Worm (Caenorhabditis elegans): ENCODE measurements around the gene grl-30.
"Not testable (repeated sequence)": the region's sequence is repeated elsewhere in the genome, so short reads cannot be mapped to it uniquely, and the experiment has no call there.

Gene grl-30

ce11 chrV:3592099-3592498 lies 36.0 kb downstream of the grl-30 start, which contains the start of gene T22F3.12:
Gene T22F3.12, minus strand, starts transcription at chrV:3592199.
- TF ChIP-seq crh-2 (tag; optimal IDR thresholded peaks at IDR 0.05) (no peak), nhr-10 (tag; optimal IDR thresholded peaks at IDR 0.05) (no peak), lin-39 (tag; optimal IDR thresholded peaks at IDR 0.05) (no peak), peb-1 (tag; optimal IDR thresholded peaks at IDR 0.05) (no peak), nhr-6 (tag; optimal IDR thresholded peaks at IDR 0.05) (no peak), Y55F3AM.14 (GFP tag; optimal IDR thresholded peaks at IDR 0.05) (no peak), gmeb-1 (tag; optimal IDR thresholded peaks at IDR 0.05) (no peak)

- TF ChIP-seq ztf-1 (GFP tag; conservative IDR thresholded peaks at IDR 0.05) (no peak), ztf-4 (tag; optimal IDR thresholded peaks at IDR 0.05) (no peak), elt-1 (tag; optimal IDR thresholded peaks at IDR 0.05) (no peak), mbf-1 (tag; optimal IDR thresholded peaks at IDR 0.05) (no peak), nhr-10 (tag; optimal IDR thresholded peaks at IDR 0.05) (no peak), nhr-25 (tag; optimal IDR thresholded peaks at IDR 0.05) (no peak), nhr-23 (tag; optimal IDR thresholded peaks at IDR 0.05) (no peak), nhr-77 (tag; optimal IDR thresholded peaks at IDR 0.05) (no peak), Y55F3AM.14 (GFP tag; optimal IDR thresholded peaks at IDR 0.05) (no peak), nhr-11 (tag; optimal IDR thresholded peaks at IDR 0.05) (no peak), aly-2 (tag; optimal IDR thresholded peaks at IDR 0.05) (no peak), nhr-129 (tag; optimal IDR thresholded peaks at IDR 0.05) (no peak), F13H6.1 (tag; optimal IDR thresholded peaks at IDR 0.05) (no peak)
Observed at ce11 chrV:3594936-3595335, 38.9 kb downstream of the grl-30 start, which contains the start of gene srh-213. Gene srh-213, minus strand, starts transcription at chrV:3595036.

ce11 chrV:3597052-3597451 lies 41.0 kb downstream of the grl-30 start, which contains the start of gene srh-212:
Gene srh-212, minus strand, starts transcription at chrV:3597152.
- TF ChIP-seq gmeb-1, nhr-23, sem-4 (tag; optimal IDR thresholded peaks at IDR 0.05): not testable (repeated sequence)

ce11 chrV:3600570-3600969 lies 44.5 kb downstream of the grl-30 start, which contains the start of gene T22F3.7:
Gene T22F3.7, minus strand, starts transcription at chrV:3600670.
- TF ChIP-seq nhr-23 (tag; optimal IDR thresholded peaks at IDR 0.05) = no peak
- TF ChIP-seq dmd-4 (tag; optimal IDR thresholded peaks at IDR 0.05) = no peak
- TF ChIP-seq ZK546.5 (tag; optimal IDR thresholded peaks at IDR 0.05) = no peak
- no peak for TF ChIP-seq ceh-82 (tag; optimal IDR thresholded peaks at IDR 0.05)
- TF ChIP-seq ztf-1 (GFP tag; conservative IDR thresholded peaks at IDR 0.05) = no peak
- no peak for TF ChIP-seq ceh-16 (tag; optimal IDR thresholded peaks at IDR 0.05)
- no peak for TF ChIP-seq ztf-4 (tag; optimal IDR thresholded peaks at IDR 0.05)

ce11 chrV:3605325-3605724 lies 49.2 kb downstream of the grl-30 start, which contains the start of gene T22F3.8:
Gene T22F3.8, minus strand, starts transcription at chrV:3605425.
- TF ChIP-seq elt-1 (tag; optimal IDR thresholded peaks at IDR 0.05) (no peak), zag-1 (tag; optimal IDR thresholded peaks at IDR 0.05) (no peak)

ce11 chrV:3606391-3606790 lies 50.3 kb downstream of the grl-30 start:
- TF ChIP-seq C34F6.9 (tag; optimal IDR thresholded peaks at IDR 0.05) = no peak
- peak; percentile 48 for TF ChIP-seq nhr-21 (tag; optimal IDR thresholded peaks at IDR 0.05)
